Fruit fly (Drosophila melanogaster) S2 (cell line): ENCODE results near the gene CG11404.

Experiments
- CG8478 ChIP-seq: fragments of >200 bp; optimal IDR thresholded peaks from 2 replicates; lab custom pipeline; 2018
- CTCF ChIP-seq, 2 experiments: fragments of >200 bp; optimal IDR thresholded peaks; 2 replicates each; lab custom pipeline; 2018

CG11404 gene

dm6 chr3L:22548137-22548536 is at the start of gene CG11404:
CG11404 (plus strand) TSS chr3L:22548437.
- TF ChIP-seq CG8478 (lab: Kevin White, UChicago), result no peak

DNA sequence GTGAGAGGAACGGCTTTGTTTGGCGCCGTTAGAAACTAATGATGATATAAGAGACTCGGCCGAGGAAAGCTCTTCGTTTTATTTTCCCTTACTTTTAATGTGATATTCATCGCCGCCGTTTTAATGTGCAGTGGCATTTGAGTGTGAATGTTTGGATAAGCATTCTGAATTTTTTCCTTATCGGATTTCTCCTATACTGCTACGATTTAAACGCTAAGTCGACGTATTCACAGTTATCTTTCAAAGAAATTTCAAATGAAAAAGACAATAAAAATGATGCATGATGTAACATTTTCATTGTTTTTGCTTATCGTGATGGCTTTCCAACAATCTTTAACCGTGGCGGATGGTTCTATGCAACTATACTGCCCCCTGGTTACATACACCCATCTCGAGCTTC is 46.9 kb upstream of the CG11404 start, which contains the start of gene CG43312:
TSS of gene CG43312 (plus strand) at position 301 of the 400 bp plus-strand sequence.
- TF ChIP-seq CTCF (optimal IDR thresholded peaks at IDR 0.05; lab: Kevin White, UChicago) (no peak), CG8478 (lab: Kevin White, UChicago) (no peak)

DNA sequence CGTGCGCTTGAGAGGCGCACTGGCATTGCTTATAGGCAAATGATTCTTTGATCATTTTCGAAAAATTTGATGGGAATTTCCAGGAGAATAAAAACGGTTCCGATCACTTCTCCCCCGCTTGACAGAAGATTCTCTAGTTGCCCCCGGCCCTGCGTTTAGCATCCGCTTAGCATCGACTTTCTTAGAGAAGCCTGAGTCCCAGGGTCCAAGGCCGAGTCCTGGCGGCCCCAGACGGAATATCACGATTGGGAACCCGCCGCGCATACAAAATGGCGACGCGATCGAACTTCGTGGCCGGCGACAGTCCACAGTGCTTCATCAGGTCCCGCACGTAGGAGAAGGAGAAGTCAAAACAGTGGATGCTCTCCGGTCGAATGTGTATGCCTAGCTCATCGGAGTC is 44.5 kb upstream of the CG11404 start, which contains the start of gene CG43331:
TSS of gene CG43331 (minus strand) at position 101 of the 400 bp plus-strand sequence.
- TF ChIP-seq CTCF (optimal IDR thresholded peaks at IDR 0.05; lab: Kevin White, UChicago) (no peak), CG8478 (lab: Kevin White, UChicago) (no peak)

dm6 chr3L:22504323-22504722 is 43.9 kb upstream of the CG11404 start, which contains the start of gene CG43330:
CG43330 (minus strand) TSS chr3L:22504423.
- TF ChIP-seq CG8478 (lab: Kevin White, UChicago) (no peak), CTCF (optimal IDR thresholded peaks at IDR 0.05; lab: Kevin White, UChicago) (no peak)

DNA sequence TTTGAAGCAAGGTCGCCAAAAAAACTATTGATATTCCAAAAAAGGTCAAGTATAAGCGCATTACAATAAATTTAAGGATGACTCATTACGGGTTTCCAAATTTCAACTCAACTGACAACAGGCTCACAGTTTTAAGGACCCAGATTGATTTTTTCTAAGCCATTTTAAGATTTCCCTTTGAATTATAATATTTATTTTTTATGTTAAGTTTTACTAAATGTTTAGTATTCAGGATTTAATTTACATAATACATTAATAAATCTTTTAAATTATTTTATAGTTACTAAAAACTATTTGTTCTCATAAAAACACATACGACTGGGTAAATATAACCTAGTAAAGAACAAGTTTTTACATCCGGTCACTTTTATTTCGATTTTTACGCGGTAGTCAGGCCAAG is 43.1 kb upstream of the CG11404 start, which contains the start of gene CG43329:
TSS of gene CG43329 (minus strand) at position 101 of the 400 bp plus-strand sequence.
- TF ChIP-seq CG8478 (lab: Kevin White, UChicago) (no peak), CTCF (optimal IDR thresholded peaks at IDR 0.05; lab: Kevin White, UChicago) (no peak)

DNA sequence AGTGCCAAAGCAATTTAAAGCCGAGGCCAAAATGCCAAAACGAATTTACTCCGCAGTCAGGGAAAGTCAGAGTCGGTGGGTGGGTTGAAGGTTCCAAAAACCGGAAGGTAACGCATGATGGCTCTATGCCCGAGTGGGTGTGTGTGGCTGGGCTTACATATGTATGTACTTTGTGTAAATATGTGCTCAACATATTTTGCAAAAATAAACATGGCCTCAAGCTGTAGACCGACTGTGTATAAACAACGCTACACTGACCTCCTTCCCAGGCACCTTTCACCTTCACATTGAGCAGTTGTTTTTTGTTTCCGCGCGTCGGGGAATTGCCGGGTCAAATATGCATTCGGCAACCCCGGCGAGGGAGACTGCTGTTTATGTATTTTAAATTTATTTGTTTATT is 28.2 kb upstream of the CG11404 start:
- no peak for TF ChIP-seq CG8478 (lab: Kevin White, UChicago)
- no peak for TF ChIP-seq CTCF (optimal IDR thresholded peaks at IDR 0.05; lab: Kevin White, UChicago)

- TF ChIP-seq CG8478 (lab: Kevin White, UChicago), result no peak
- no peak for TF ChIP-seq CTCF (optimal IDR thresholded peaks at IDR 0.05; lab: Kevin White, UChicago)
Observed at dm6 chr3L:22549926-22550325, 1.7 kb downstream of the CG11404 start, which contains the start of gene Trxr2. Trxr2 (plus strand) TSS chr3L:22550226.

DNA sequence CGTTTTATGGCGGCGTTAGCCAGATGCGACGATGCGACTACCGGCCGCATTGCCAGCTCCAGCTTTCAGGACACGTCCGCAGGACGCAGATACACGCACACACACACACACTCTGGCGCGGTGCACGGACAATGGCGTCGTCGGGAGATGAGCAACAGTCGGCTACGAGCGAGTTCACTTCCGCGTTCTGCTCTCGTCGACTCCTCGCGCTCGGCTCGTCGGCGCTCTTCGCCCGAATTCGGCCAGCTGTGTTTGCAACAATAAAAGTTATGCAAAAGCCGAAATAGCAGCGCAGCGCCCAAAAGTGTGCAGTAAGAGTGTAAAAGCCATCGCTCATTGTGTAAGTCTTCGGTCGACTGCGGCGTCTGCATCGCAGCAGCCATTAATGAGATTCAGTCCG is 23.4 kb downstream of the CG11404 start:
- TF ChIP-seq CTCF (optimal IDR thresholded peaks at IDR 0.05; lab: Kevin White, UChicago), result no peak
- TF ChIP-seq CG8478 (lab: Kevin White, UChicago), result no peak

dm6 chr3L:22572272-22572671 is 24.0 kb downstream of the CG11404 start:
- no peak for TF ChIP-seq CTCF (optimal IDR thresholded peaks at IDR 0.05; lab: Kevin White, UChicago)
- no peak for TF ChIP-seq CG8478 (lab: Kevin White, UChicago)

DNA sequence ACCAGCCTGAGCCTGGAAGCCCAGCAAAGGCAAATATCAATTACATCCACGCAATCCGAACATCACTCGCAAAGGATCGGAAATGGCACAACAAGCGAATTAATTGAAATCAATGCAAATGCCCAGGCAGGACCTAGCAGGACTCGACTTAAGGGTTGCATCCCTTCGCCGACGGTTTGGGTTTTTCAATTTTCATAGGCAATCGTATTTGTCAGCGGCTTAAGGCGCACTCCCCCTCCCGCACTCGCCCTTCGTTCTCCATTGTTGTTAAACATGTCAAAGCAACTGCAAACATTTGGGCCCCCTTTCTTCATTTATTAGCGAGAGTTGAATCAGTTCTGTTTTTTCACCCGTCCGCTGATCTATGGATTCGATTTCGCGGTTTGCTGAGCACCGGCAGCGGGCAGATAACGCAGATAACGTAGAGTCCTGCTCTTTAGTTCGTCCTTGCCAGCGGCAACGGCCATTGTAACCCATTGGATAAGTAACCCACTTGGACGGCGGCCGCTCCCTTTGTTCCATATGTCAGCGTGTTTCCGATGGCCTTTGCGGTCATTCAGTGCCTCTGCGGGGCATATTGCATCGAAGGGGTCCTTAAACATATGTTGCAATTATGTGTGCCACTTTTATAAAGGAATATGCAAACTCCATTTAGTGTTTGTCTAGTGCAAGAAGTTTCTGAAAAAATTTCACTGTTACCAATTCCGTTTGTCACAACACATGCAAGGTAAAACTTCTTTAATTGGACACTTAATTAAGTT is 38.3 kb downstream of the CG11404 start:
- TF ChIP-seq CG8478 (lab: Kevin White, UChicago), result no peak
- TF ChIP-seq CTCF (optimal IDR thresholded peaks at IDR 0.05; lab: Kevin White, UChicago), result no peak

DNA sequence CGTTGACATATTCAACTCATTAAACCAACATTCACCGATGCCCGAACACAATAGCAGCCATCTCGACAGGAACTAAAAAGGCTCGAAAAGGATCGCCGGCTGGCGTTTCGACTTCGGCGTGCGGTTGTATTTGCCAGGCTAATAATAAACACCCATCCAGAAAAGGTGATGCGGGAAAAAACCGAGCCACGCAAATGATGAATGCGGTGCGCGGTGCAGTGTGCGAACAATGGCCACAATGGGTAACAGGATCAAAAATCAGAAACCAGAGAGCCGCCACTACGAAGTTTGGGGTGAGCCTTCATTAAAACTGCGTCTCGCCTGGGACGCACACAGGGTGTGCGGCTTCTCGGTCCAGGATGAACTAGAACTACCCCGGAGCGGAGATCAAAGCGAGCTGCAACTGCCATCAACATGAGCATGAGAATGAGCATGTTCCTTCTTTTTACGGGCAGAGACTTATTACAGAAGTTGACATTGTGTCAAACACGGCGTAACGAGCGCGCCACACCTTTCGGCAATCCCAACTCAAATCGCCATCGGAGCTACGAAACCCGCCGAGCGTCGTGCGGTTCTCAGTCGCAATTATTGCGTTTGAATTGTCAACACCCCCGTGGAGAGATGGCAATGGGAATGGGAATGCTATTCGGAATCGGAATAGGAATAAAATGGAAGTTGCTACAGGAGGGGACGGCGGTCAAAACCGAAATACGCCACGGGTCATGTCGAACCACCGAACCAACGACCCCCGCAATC is 39.8 kb downstream of the CG11404 start:
- TF ChIP-seq CG8478 (lab: Kevin White, UChicago) (no peak), CTCF (optimal IDR thresholded peaks at IDR 0.05; lab: Kevin White, UChicago) (no peak)

DNA sequence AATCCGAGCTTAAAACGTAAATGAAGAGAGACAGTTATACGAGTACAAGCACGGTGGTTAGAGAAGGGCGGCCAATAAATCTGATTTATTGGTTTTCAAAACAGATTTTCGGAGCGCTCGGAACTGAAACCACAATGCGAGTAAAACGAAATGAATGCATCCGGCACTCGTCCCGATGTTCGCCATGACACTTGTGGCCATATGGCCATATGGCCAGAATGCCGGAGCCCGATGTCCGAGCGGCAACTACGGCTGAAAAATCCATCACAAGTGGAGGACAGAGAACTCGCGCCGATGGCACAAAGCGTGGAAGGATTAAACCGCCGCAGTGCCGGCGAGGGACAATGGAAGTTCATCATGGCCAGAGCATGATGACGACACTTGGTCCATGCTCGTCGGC is 40.9 kb downstream of the CG11404 start:
- TF ChIP-seq CTCF (optimal IDR thresholded peaks at IDR 0.05; lab: Kevin White, UChicago) (no peak), CG8478 (lab: Kevin White, UChicago) (no peak)
